Worm (Caenorhabditis elegans): Measurements from ENCODE around the gene F10C1.8.

Gene F10C1.8

ce11 chrII:5779866-5780265 is 25.6 kb downstream of the F10C1.8 start (continued):
- peak in 1 of 3 experiments; percentile 3 for TF ChIP-seq dpl-1 (GFP tag; optimal IDR thresholded peaks at IDR 0.05)
- TF ChIP-seq mep-1 (tag; optimal IDR thresholded peaks at IDR 0.05): peak; percentile 52
- TF ChIP-seq egl-27 (tag; optimal IDR thresholded peaks at IDR 0.05): no peak

ce11 chrII:5781935-5782921 is 28.0 kb downstream of the F10C1.8 start, which contains the start of gene K05F1.6:
K05F1.6 (plus strand) TSS chrII:5782520.
- peak; percentile 6 to 44 for TF ChIP-seq lin-35 (GFP tag; optimal IDR thresholded peaks at IDR 0.05)
- TF ChIP-seq dsc-1 (tag; optimal IDR thresholded peaks at IDR 0.05): peak; percentile 70
- peak in 1 of 2 experiments; percentile 52 for TF ChIP-seq lsy-2 (tag; optimal IDR thresholded peaks at IDR 0.05)
- peak; percentile 18 for TF ChIP-seq tbx-2 (tag; optimal IDR thresholded peaks at IDR 0.05)
- TF ChIP-seq nhr-28 (tag; optimal IDR thresholded peaks at IDR 0.05): no peak
- peak; percentile 22 for TF ChIP-seq lin-13 (GFP tag; optimal IDR thresholded peaks at IDR 0.05)
- TF ChIP-seq ztf-11 (tag; optimal IDR thresholded peaks at IDR 0.05): peak in 1 of 2 experiments; percentile 36
- TF ChIP-seq ces-1 (GFP tag; optimal IDR thresholded peaks at IDR 0.05): no peak
- TF ChIP-seq nhr-90 (tag; optimal IDR thresholded peaks at IDR 0.05; ENCODE audit: poor library complexity): peak; percentile 65
- TF ChIP-seq unc-30 (tag; optimal IDR thresholded peaks at IDR 0.05): no peak
- TF ChIP-seq fkh-10 (GFP tag; optimal IDR thresholded peaks at IDR 0.05): no peak
- TF ChIP-seq snpc-4 (tag; optimal IDR thresholded peaks at IDR 0.05): no peak
- no peak for TF ChIP-seq Y116A8C.19 (tag; optimal IDR thresholded peaks at IDR 0.05; ENCODE audit: borderline replicate concordance)
- TF ChIP-seq sup-37 (GFP tag; optimal IDR thresholded peaks at IDR 0.05): peak; percentile 6
- TF ChIP-seq lin-39 (tag; optimal IDR thresholded peaks at IDR 0.05): no peak
- peak in 1 of 3 experiments; percentile 8 for TF ChIP-seq dpl-1 (GFP tag; optimal IDR thresholded peaks at IDR 0.05)
- no peak for TF ChIP-seq egl-27 (tag; optimal IDR thresholded peaks at IDR 0.05)
- no peak for TF ChIP-seq C04F5.9 (tag; optimal IDR thresholded peaks at IDR 0.05)
- peak; percentile 19 for TF ChIP-seq zip-4 (GFP tag; optimal IDR thresholded peaks at IDR 0.05)
- peak; percentile 20 for TF ChIP-seq snu-23 (GFP tag; optimal IDR thresholded peaks at IDR 0.05)
- peak in 2 of 3 experiments; percentile 32 for TF ChIP-seq ceh-82 (tag; optimal IDR thresholded peaks at IDR 0.05)
- TF ChIP-seq unc-130 (tag; optimal IDR thresholded peaks at IDR 0.05): peak; percentile 52
- peak; percentile 52 for TF ChIP-seq mep-1 (tag; optimal IDR thresholded peaks at IDR 0.05)
- TF ChIP-seq mef-2 (tag; optimal IDR thresholded peaks at IDR 0.05): no peak
- peak; percentile 44 for TF ChIP-seq egl-13 (tag; optimal IDR thresholded peaks at IDR 0.05)
- TF ChIP-seq jun-1 (tag; optimal IDR thresholded peaks at IDR 0.05): peak; percentile 1
- peak; percentile 73 for TF ChIP-seq nhr-47 (tag; optimal IDR thresholded peaks at IDR 0.05)
- 0 out of 2 replicates have a peak, but pooled peaks have one; percentile 45 for TF ChIP-seq grh-1 (GFP tag; IDR thresholded peaks at IDR 0.05)
- TF ChIP-seq mab-9 (GFP tag; IDR thresholded peaks at IDR 0.05): no peak
- no peak for TF ChIP-seq efl-3 (GFP tag; optimal IDR thresholded peaks at IDR 0.05)
- TF ChIP-seq ceh-88 (GFP tag; IDR thresholded peaks at IDR 0.05): no peak
- TF ChIP-seq hlh-4 (tag; optimal IDR thresholded peaks at IDR 0.05): no peak
- TF ChIP-seq lir-3 (tag; optimal IDR thresholded peaks at IDR 0.05; ENCODE audit: poor library complexity): no peak
- peak; percentile 70 for TF ChIP-seq elt-2 (tag; optimal IDR thresholded peaks at IDR 0.05)
- peak; percentile 78 for TF ChIP-seq nhr-71 (tag; optimal IDR thresholded peaks at IDR 0.05)
- TF ChIP-seq lin-14 (GFP tag; optimal IDR thresholded peaks at IDR 0.05): peak; percentile 56
- peak; percentile 15 for TF ChIP-seq ztf-4 (tag; optimal IDR thresholded peaks at IDR 0.05)
- no peak for TF ChIP-seq ceh-63 (GFP tag; optimal IDR thresholded peaks at IDR 0.05)
- peak; percentile 59 for TF ChIP-seq C16A3.4 (tag; optimal IDR thresholded peaks at IDR 0.05)
- peak; percentile 9 for TF ChIP-seq unc-86 (tag; optimal IDR thresholded peaks at IDR 0.05)
- TF ChIP-seq rnt-1 (tag; optimal IDR thresholded peaks at IDR 0.05): peak; percentile 78
- TF ChIP-seq sptf-1 (tag; optimal IDR thresholded peaks at IDR 0.05): no peak
- TF ChIP-seq tlp-1 (tag; optimal IDR thresholded peaks at IDR 0.05): no peak
- TF ChIP-seq ceh-8 (GFP tag; optimal IDR thresholded peaks at IDR 0.05): peak; percentile 19
- no peak for TF ChIP-seq hlh-17 (GFP tag; optimal IDR thresholded peaks at IDR 0.05; ENCODE audit: borderline replicate concordance)

Measured in whole organism, L1 larva.